Worm (Caenorhabditis elegans): ENCODE measurements around the gene Y56A3A.16.

The Y56A3A.16 gene

ce11 chrIII:11914220-11914619, at the start of gene Y56A3A.16:
Gene Y56A3A.16, minus strand, starts transcription at chrIII:11914320.
- TF ChIP-seq fos-1 (tag; optimal IDR thresholded peaks at IDR 0.05) (no peak), mes-2 (tag; optimal IDR thresholded peaks at IDR 0.05; ENCODE audit: poor library complexity, severe bottlenecking) (no peak), zfp-3 (GFP tag; conservative IDR thresholded peaks at IDR 0.05) (no peak), lin-29 (GFP tag; IDR thresholded peaks at IDR 0.05) (no peak), nhr-237 (tag; optimal IDR thresholded peaks at IDR 0.05) (no peak), ceh-62 (tag; optimal IDR thresholded peaks at IDR 0.05) (no peak), dmd-8 (GFP tag; IDR thresholded peaks at IDR 0.05) (no peak), nhr-28 (tag; optimal IDR thresholded peaks at IDR 0.05) (no peak), F49E8.2 (tag; optimal IDR thresholded peaks at IDR 0.05; ENCODE audit: borderline replicate concordance) (no peak), lin-13 (GFP tag; optimal IDR thresholded peaks at IDR 0.05) (no peak), ztf-7 (tag; optimal IDR thresholded peaks at IDR 0.05) (no peak), egl-43 (GFP tag; IDR thresholded peaks at IDR 0.05) (no peak), Y48G9A.11 (GFP tag; IDR thresholded peaks at IDR 0.05) (no peak), rbr-2 (tag; optimal IDR thresholded peaks at IDR 0.05) (no peak), F26F4.8 (GFP tag; conservative IDR thresholded peaks at IDR 0.05) (no peak), ZK546.5 (tag; optimal IDR thresholded peaks at IDR 0.05) (no peak), set-16 (GFP tag; IDR thresholded peaks at IDR 0.05) (no peak), ceh-28 (tag; optimal IDR thresholded peaks at IDR 0.05) (no peak)

- TF ChIP-seq lin-39 (tag; optimal IDR thresholded peaks at IDR 0.05) (no peak), madf-5 (GFP tag; IDR thresholded peaks at IDR 0.05) (no peak)
These were observed 46.0 kb upstream of the Y56A3A.16 start, which contains the start of gene top-3 for ce11 chrIII:11960080-11960479. Gene top-3, minus strand, starts transcription at chrIII:11960180.

- TF ChIP-seq saeg-2 (GFP tag; IDR thresholded peaks at IDR 0.05) (no peak), F49E8.2 (tag; optimal IDR thresholded peaks at IDR 0.05; ENCODE audit: borderline replicate concordance) (no peak), skn-1 (tag; optimal IDR thresholded peaks at IDR 0.05) (no peak), hlh-11 (tag; optimal IDR thresholded peaks at IDR 0.05) (no peak), mxl-3 (GFP tag; optimal IDR thresholded peaks at IDR 0.05) (no peak), cey-2 (tag; optimal IDR thresholded peaks at IDR 0.05; ENCODE audit: borderline replicate concordance, insufficient read depth) (no peak), ctbp-1 (GFP tag; IDR thresholded peaks at IDR 0.05) (no peak), nhr-77 (tag; optimal IDR thresholded peaks at IDR 0.05) (no peak), nhr-41 (GFP tag; IDR thresholded peaks at IDR 0.05) (no peak)
These were observed 40.0 kb upstream of the Y56A3A.16 start for ce11 chrIII:11954150-11954549.

- peak; percentile 92 for TF ChIP-seq set-16 (GFP tag; IDR thresholded peaks at IDR 0.05)
- no peak for TF ChIP-seq madf-9 (GFP tag; conservative IDR thresholded peaks at IDR 0.05)
- no peak; the same call in 1 of the 2 replicates for TF ChIP-seq pha-4 (GFP tag; IDR thresholded peaks at IDR 0.05)
- no peak for TF ChIP-seq pha-4 (tag; optimal IDR thresholded peaks at IDR 0.05)
- no peak for TF ChIP-seq nhr-42 (GFP tag; IDR thresholded peaks at IDR 0.05)
These were observed 37.0 kb upstream of the Y56A3A.16 start for ce11 chrIII:11951111-11951510.

- peak; percentile 1 for TF ChIP-seq hlh-11 (tag; optimal IDR thresholded peaks at IDR 0.05)
- no peak for TF ChIP-seq madf-9 (GFP tag; conservative IDR thresholded peaks at IDR 0.05)
- no peak for TF ChIP-seq ZK546.5 (tag; optimal IDR thresholded peaks at IDR 0.05)
- TF ChIP-seq snpc-4 (tag; optimal IDR thresholded peaks at IDR 0.05) = no peak
- TF ChIP-seq aly-2 (tag; optimal IDR thresholded peaks at IDR 0.05) = no peak
- no peak for TF ChIP-seq duxl-1 (tag; optimal IDR thresholded peaks at IDR 0.05; ENCODE audit: poor library complexity)
- peak; percentile 61 for TF ChIP-seq pqm-1 (tag; optimal IDR thresholded peaks at IDR 0.05)
- no peak for TF ChIP-seq cey-2 (tag; optimal IDR thresholded peaks at IDR 0.05; ENCODE audit: borderline replicate concordance, insufficient read depth)
- no peak for TF ChIP-seq daf-16 (GFP tag; optimal IDR thresholded peaks at IDR 0.05)
- peak; percentile 79 for TF ChIP-seq daf-16 (tag; optimal IDR thresholded peaks at IDR 0.05)
- no peak for TF ChIP-seq F37D6.2 (tag; optimal IDR thresholded peaks at IDR 0.05)
- TF ChIP-seq nhr-28 (tag; optimal IDR thresholded peaks at IDR 0.05) = peak; percentile 57
- no peak for TF ChIP-seq unc-39 (tag; optimal IDR thresholded peaks at IDR 0.05)
- TF ChIP-seq dmd-6 (GFP tag; IDR thresholded peaks at IDR 0.05) = no peak; the same call in 1 of the 2 replicates
- TF ChIP-seq R02D3.7 (tag; optimal IDR thresholded peaks at IDR 0.05) = no peak
- no peak for TF ChIP-seq nhr-25 (tag; optimal IDR thresholded peaks at IDR 0.05; ENCODE audit: borderline replicate concordance, insufficient read depth)
- TF ChIP-seq daf-19 (GFP tag; conservative IDR thresholded peaks at IDR 0.05) = no peak
- TF ChIP-seq rbr-2 (tag; optimal IDR thresholded peaks at IDR 0.05) = no peak
These were observed 35.3 kb upstream of the Y56A3A.16 start for ce11 chrIII:11949276-11949879.

Measured in whole organism, L4 larva.